Worm (Caenorhabditis elegans) whole organism, L4 larva: Measurements from ENCODE around the gene pqn-80.

Source experiments
- D1046.2 ChIP-seq: fragments of 200-800 bp; sonication (Bioruptor generic); IDR thresholded peaks from 2 replicates; pipeline ENCODE4 v1.3.6; 2022; ENCODE audit warnings: missing genetic modification characterization, missing compliant biosample characterization
- F10B5.3 ChIP-seq: sonication (generic microtip); optimal IDR thresholded peaks from 2 replicates; lab custom pipeline; 2016; ENCODE audit warnings: mild to moderate bottlenecking, missing genetic modification characterization, missing compliant biosample characterization
- F26F4.8 ChIP-seq: fragments of 200-800 bp; sonication (Bioruptor generic); conservative IDR thresholded peaks from 2 replicates; pipeline ENCODE4 v1.3.6; 2022; ENCODE audit warnings: missing genetic modification characterization, missing compliant biosample characterization
- F37D6.2 ChIP-seq: sonication (generic microtip); optimal IDR thresholded peaks from 2 replicates; lab custom pipeline; 2016; ENCODE audit warnings: mild to moderate bottlenecking, missing genetic modification characterization, missing compliant biosample characterization
- F49E8.2 ChIP-seq: sonication (generic microtip); optimal IDR thresholded peaks from 2 replicates; lab custom pipeline; 2016; ENCODE audit warnings: missing compliant biosample characterization, mild to moderate bottlenecking, missing genetic modification characterization, borderline replicate concordance
- R02D3.7 ChIP-seq: fragments of 150-350 bp; sonication (generic microtip); optimal IDR thresholded peaks from 3 replicates; lab custom pipeline; 2014; ENCODE audit warnings: missing biosample characterization, missing genetic modification characterization
- T26A8.4 ChIP-seq: fragments of 200-800 bp; sonication (Bioruptor generic); IDR thresholded peaks from 2 replicates; pipeline ENCODE4 v1.3.6; 2022; ENCODE audit warnings: missing genetic modification characterization, missing compliant biosample characterization
- Y48G9A.11 ChIP-seq: fragments of 200-800 bp; sonication (Bioruptor generic); IDR thresholded peaks from 2 replicates; pipeline ENCODE4 v1.3.6; 2022; ENCODE audit warnings: missing genetic modification reagents, missing genetic modification characterization, missing compliant biosample characterization
- Y75B8A.6 ChIP-seq: fragments of 200-800 bp; sonication (Bioruptor generic); IDR thresholded peaks from 2 replicates; pipeline ENCODE4 v1.3.6; 2022; ENCODE audit warnings: missing genetic modification reagents, missing genetic modification characterization, missing compliant biosample characterization
- ZK546.5 ChIP-seq, 2 experiments: sonication (generic microtip); optimal IDR thresholded peaks; 2 replicates each; lab custom pipeline; 2017; ENCODE audit warnings: missing biosample characterization in 2 of 2, missing genetic modification characterization in 2 of 2
- aly-2 ChIP-seq: sonication (generic microtip); optimal IDR thresholded peaks from 2 replicates; lab custom pipeline; 2018; ENCODE audit warnings: missing biosample characterization, missing genetic modification characterization
- ceh-20 ChIP-seq: fragments of 200-800 bp; sonication (Bioruptor generic); IDR thresholded peaks from 2 replicates; pipeline ENCODE4 v1.3.6; 2022; ENCODE audit warnings: missing genetic modification reagents, missing genetic modification characterization, missing compliant biosample characterization
- ceh-28 ChIP-seq: fragments of 150-350 bp; optimal IDR thresholded peaks from 2 replicates; lab custom pipeline; 2014; ENCODE audit warnings: missing biosample characterization, missing genetic modification reagents, missing genetic modification characterization
- ceh-44 ChIP-seq: fragments of 200-800 bp; sonication (Bioruptor generic); IDR thresholded peaks from 2 replicates; pipeline ENCODE4 v1.3.6; 2022; ENCODE audit warnings: missing genetic modification reagents, missing genetic modification characterization, missing compliant biosample characterization
- ceh-82 ChIP-seq: sonication (generic microtip); optimal IDR thresholded peaks from 2 replicates; lab custom pipeline; 2017; ENCODE audit warnings: missing biosample characterization, missing genetic modification characterization
- cey-2 ChIP-seq: sonication (generic microtip); optimal IDR thresholded peaks from 3 replicates; lab custom pipeline; 2017; ENCODE audit warnings: missing genetic modification characterization, mild to moderate bottlenecking, missing compliant biosample characterization, antibody characterized with exemption, borderline replicate concordance; ENCODE audit not compliant: insufficient read depth
- daf-19 ChIP-seq: fragments of 200-800 bp; sonication (Bioruptor generic); conservative IDR thresholded peaks from 2 replicates; pipeline ENCODE4 v1.3.6; 2022; ENCODE audit warnings: missing genetic modification characterization, missing compliant biosample characterization
- dmd-6 ChIP-seq: fragments of 200-800 bp; sonication (Bioruptor generic); IDR thresholded peaks from 2 replicates; pipeline ENCODE4 v1.3.6; 2022; ENCODE audit warnings: missing genetic modification reagents, missing genetic modification characterization, missing compliant biosample characterization
- dmd-9 ChIP-seq: fragments of 200-800 bp; sonication (Bioruptor generic); IDR thresholded peaks from 2 replicates; pipeline ENCODE4 v1.3.6; 2022; ENCODE audit warnings: missing genetic modification reagents, missing genetic modification characterization, missing compliant biosample characterization
- dpl-1 ChIP-seq: fragments of 150-350 bp; optimal IDR thresholded peaks from 2 replicates; lab custom pipeline; 2014; ENCODE audit warnings: missing biosample characterization, missing genetic modification reagents, missing genetic modification characterization
- dve-1 ChIP-seq: sonication (generic microtip); optimal IDR thresholded peaks from 2 replicates; lab custom pipeline; 2017; ENCODE audit warnings: antibody characterized with exemption, mild to moderate bottlenecking, missing genetic modification characterization, missing compliant biosample characterization; ENCODE audit not compliant: insufficient read depth
- hif-1 ChIP-seq, 2 experiments: sonication (generic microtip); optimal IDR thresholded peaks; 2 replicates each; lab custom pipeline; 2016 to 2017; ENCODE audit warnings: missing compliant biosample characterization in 2 of 2, missing genetic modification characterization in 2 of 2, missing genetic modification reagents in 2 of 2, missing genotype in 2 of 2, mild to moderate bottlenecking in 1 of 2
- hmg-1.1 ChIP-seq: fragments of 200-800 bp; sonication (Bioruptor generic); IDR thresholded peaks from 2 replicates; pipeline ENCODE4 v1.3.6; 2022; ENCODE audit warnings: missing genetic modification reagents, missing genetic modification characterization, missing compliant biosample characterization
- jun-1 ChIP-seq: fragments of 150-350 bp; optimal IDR thresholded peaks from 2 replicates; lab custom pipeline; 2014; ENCODE audit warnings: missing biosample characterization, missing genetic modification reagents, missing genetic modification characterization
- lim-7 ChIP-seq: fragments of 200-800 bp; sonication (Bioruptor generic); IDR thresholded peaks from 2 replicates; pipeline ENCODE4 v1.3.6; 2022; ENCODE audit warnings: missing genetic modification characterization, missing compliant biosample characterization
- lir-3 ChIP-seq: sonication (generic microtip); optimal IDR thresholded peaks from 2 replicates; lab custom pipeline; 2016; ENCODE audit warnings: mild to moderate bottlenecking, missing genetic modification characterization, missing compliant biosample characterization
- lsy-2 ChIP-seq, 2 experiments: fragments of 150-350 bp in 1 of 2; sonication (generic microtip) in 1 of 2; optimal IDR thresholded peaks; 2 replicates each; lab custom pipeline; 2014 to 2017; ENCODE audit warnings: missing biosample characterization in 2 of 2, missing genetic modification characterization in 2 of 2
- madf-5 ChIP-seq, 2 experiments: fragments of 200-800 bp; sonication (Bioruptor generic); IDR thresholded peaks; 2 replicates each; pipeline ENCODE4 v1.3.6; 2022; ENCODE audit warnings: missing compliant biosample characterization in 2 of 2, missing genetic modification characterization in 2 of 2
- madf-9 ChIP-seq: fragments of 200-800 bp; sonication (Bioruptor generic); conservative IDR thresholded peaks from 2 replicates; pipeline ENCODE4 v1.3.6; 2022; ENCODE audit warnings: missing genetic modification reagents, missing genetic modification characterization, missing compliant biosample characterization
- mep-1 ChIP-seq: fragments of 150-350 bp; sonication (generic microtip); optimal IDR thresholded peaks from 3 replicates; lab custom pipeline; 2014; ENCODE audit warnings: missing biosample characterization, missing genetic modification characterization
- mxl-3 ChIP-seq: fragments of 200-800 bp; sonication (Bioruptor generic); optimal IDR thresholded peaks from 2 replicates; lab custom pipeline; 2018; ENCODE audit warnings: mild to moderate bottlenecking, missing genetic modification characterization, missing compliant biosample characterization
- nhr-10 ChIP-seq: fragments of 150-350 bp; optimal IDR thresholded peaks from 2 replicates; lab custom pipeline; 2014; ENCODE audit warnings: missing biosample characterization, missing genetic modification characterization
- nhr-11 ChIP-seq: fragments of 150-350 bp; optimal IDR thresholded peaks from 2 replicates; lab custom pipeline; 2014; ENCODE audit warnings: missing biosample characterization, missing genetic modification characterization
- nhr-111 ChIP-seq: fragments of 200-800 bp; sonication (Bioruptor generic); optimal IDR thresholded peaks from 2 replicates; lab custom pipeline; 2018; ENCODE audit warnings: mild to moderate bottlenecking, missing genetic modification characterization, missing compliant biosample characterization
- nhr-237 ChIP-seq: sonication (generic microtip); optimal IDR thresholded peaks from 2 replicates; lab custom pipeline; 2017; ENCODE audit warnings: missing biosample characterization, missing genetic modification characterization
- nhr-25 ChIP-seq: sonication (generic microtip); optimal IDR thresholded peaks from 2 replicates; lab custom pipeline; 2017; ENCODE audit warnings: missing genetic modification characterization, mild to moderate bottlenecking, missing compliant biosample characterization, antibody characterized with exemption, moderate library complexity, borderline replicate concordance; ENCODE audit not compliant: insufficient read depth
- nhr-28 ChIP-seq: fragments of 150-350 bp; optimal IDR thresholded peaks from 2 replicates; lab custom pipeline; 2014; ENCODE audit warnings: missing biosample characterization, missing genetic modification characterization
- nhr-76 ChIP-seq: fragments of 150-350 bp; optimal IDR thresholded peaks from 2 replicates; lab custom pipeline; 2014; ENCODE audit warnings: missing biosample characterization, missing genetic modification characterization
- nhr-77 ChIP-seq: fragments of 150-350 bp; optimal IDR thresholded peaks from 2 replicates; lab custom pipeline; 2014; ENCODE audit warnings: missing biosample characterization, missing genetic modification characterization
- php-3 ChIP-seq: fragments of 200-800 bp; sonication (Bioruptor generic); IDR thresholded peaks from 2 replicates; pipeline ENCODE4 v1.3.6; 2022; ENCODE audit warnings: missing genetic modification reagents, missing genetic modification characterization, missing compliant biosample characterization
- pqm-1 ChIP-seq: sonication (generic microtip); optimal IDR thresholded peaks from 2 replicates; lab custom pipeline; 2017; ENCODE audit warnings: missing biosample characterization, missing genetic modification characterization
- saeg-2 ChIP-seq: fragments of 200-800 bp; sonication (Bioruptor generic); IDR thresholded peaks from 2 replicates; pipeline ENCODE4 v1.3.6; 2022; ENCODE audit warnings: missing genetic modification reagents, missing genetic modification characterization, missing compliant biosample characterization
- sdz-12 ChIP-seq: fragments of 200-800 bp; sonication (Bioruptor generic); optimal IDR thresholded peaks from 2 replicates; lab custom pipeline; 2018; ENCODE audit warnings: mild to moderate bottlenecking, missing genetic modification characterization, missing compliant biosample characterization
- set-16 ChIP-seq: fragments of 200-800 bp; sonication (Bioruptor generic); IDR thresholded peaks from 2 replicates; pipeline ENCODE4 v1.3.6; 2022; ENCODE audit warnings: missing genetic modification reagents, missing genetic modification characterization, missing compliant biosample characterization
- spr-3 ChIP-seq: fragments of 200-800 bp; sonication (Bioruptor generic); optimal IDR thresholded peaks from 2 replicates; lab custom pipeline; 2018; ENCODE audit warnings: mild to moderate bottlenecking, missing genetic modification characterization, missing compliant biosample characterization
- unc-62 ChIP-seq, 3 experiments: fragments of 150-350 bp in 1 of 3; sonication (generic microtip); optimal IDR thresholded peaks in 2 of 3; peaks in 1 of 3; 1 replicate in 1 of 3; 2 replicates in 2 of 3; lab custom pipeline; 2014 to 2017; ENCODE audit warnings: missing biosample characterization in 3 of 3, missing genetic modification characterization in 3 of 3, missing genetic modification reagents in 3 of 3, missing genotype in 1 of 3
- vab-7 ChIP-seq: fragments of 200-800 bp; sonication (Bioruptor generic); IDR thresholded peaks from 2 replicates; pipeline ENCODE4 v1.3.6; 2022; ENCODE audit warnings: missing genetic modification reagents, missing genetic modification characterization, missing compliant biosample characterization
- zfp-2 ChIP-seq: sonication (generic microtip); optimal IDR thresholded peaks from 2 replicates; lab custom pipeline; 2016; ENCODE audit warnings: mild to moderate bottlenecking, missing genetic modification characterization, missing compliant biosample characterization
- ztf-11 ChIP-seq: fragments of 150-350 bp; optimal IDR thresholded peaks from 2 replicates; lab custom pipeline; 2014; ENCODE audit warnings: missing biosample characterization, missing genetic modification characterization
- ztf-7 ChIP-seq: fragments of 150-350 bp; optimal IDR thresholded peaks from 2 replicates; lab custom pipeline; 2014; ENCODE audit warnings: missing biosample characterization, missing genetic modification characterization

pqn-80 gene

ce11 chrIII:12612519-12612935 is 13.8 kb upstream of the pqn-80 start (continued):
- TF ChIP-seq F10B5.3, result peak; percentile 75
- peak; percentile 96 for TF ChIP-seq T26A8.4 (GFP tag; lab: Robert Waterston, UW)
- peak; percentile 75 for TF ChIP-seq dmd-9
- TF ChIP-seq madf-5 (GFP tag; IDR thresholded peaks at IDR 0.05; lab: Robert Waterston, UW), result no peak
- peak; percentile 96 for TF ChIP-seq jun-1 (tag; lab: Kevin White, UChicago)
- TF ChIP-seq dve-1, result peak; percentile 100
- TF ChIP-seq Y48G9A.11 (GFP tag; lab: Robert Waterston, UW), result no peak
- TF ChIP-seq aly-2, result no peak
- peak; percentile 47 for TF ChIP-seq vab-7 (GFP tag; lab: Robert Waterston, UW)
- TF ChIP-seq mxl-3 (GFP tag; lab: Kevin White, UChicago), result peak; percentile 95
- TF ChIP-seq dmd-6, result peak; percentile 100
- TF ChIP-seq daf-19 (GFP tag; lab: Robert Waterston, UW), result no peak
- TF ChIP-seq ztf-11 (tag; lab: Kevin White, UChicago), result no peak
- 0 out of 2 replicates have a peak, but pooled peaks have one; percentile 32 for TF ChIP-seq lim-7 (GFP tag; lab: Robert Waterston, UW)
- TF ChIP-seq php-3 (GFP tag; lab: Robert Waterston, UW), result peak; percentile 82
- peak; percentile 90 for TF ChIP-seq set-16 (GFP tag; lab: Robert Waterston, UW)
- TF ChIP-seq nhr-11, result peak; percentile 99
- peak; percentile 63 for TF ChIP-seq zfp-2 (tag; lab: Kevin White, UChicago)
- no peak for TF ChIP-seq ceh-82 (tag; lab: Kevin White, UChicago)
- peak; percentile 42 for TF ChIP-seq pqm-1 (tag; lab: Kevin White, UChicago)
- peak; percentile 83 for TF ChIP-seq ztf-7 (tag; lab: Kevin White, UChicago)
- no peak for TF ChIP-seq F49E8.2 (tag; lab: Kevin White, UChicago)
- peak; percentile 97 for TF ChIP-seq nhr-77 (tag; lab: Kevin White, UChicago)
- TF ChIP-seq dpl-1, result peak; percentile 80
- peak; percentile 98 for TF ChIP-seq nhr-25 (tag; lab: Kevin White, UChicago)
- TF ChIP-seq madf-9 (GFP tag; lab: Robert Waterston, UW), result peak; percentile 86
- TF ChIP-seq mep-1 (tag; lab: Kevin White, UChicago), result peak; percentile 98
- peak; percentile 70; the same call in 1 of the 2 replicates for TF ChIP-seq Y75B8A.6 (GFP tag; lab: Robert Waterston, UW)
- TF ChIP-seq D1046.2 (GFP tag; lab: Robert Waterston, UW), result 0 out of 2 replicates have a peak, but pooled peaks have one; percentile 53
- TF ChIP-seq lir-3 (tag; lab: Kevin White, UChicago), result peak; percentile 31
- no peak for TF ChIP-seq F26F4.8 (GFP tag; lab: Robert Waterston, UW)
- TF ChIP-seq saeg-2 (GFP tag; lab: Robert Waterston, UW), result peak; percentile 98
- TF ChIP-seq nhr-111, result no peak
- peak; percentile 85 to 100 for TF ChIP-seq unc-62 (GFP tag; optimal IDR thresholded peaks at IDR 0.05 in 1 of 2; lab: Kevin White, UChicago)
- TF ChIP-seq unc-62 (tag; optimal IDR thresholded peaks at IDR 0.05; lab: Kevin White, UChicago), result peak; percentile 99
- TF ChIP-seq ZK546.5 (tag; optimal IDR thresholded peaks at IDR 0.05; lab: Kevin White, UChicago), result peak in 1 of 2 experiments; percentile 15
- peak; percentile 96 for TF ChIP-seq F37D6.2 (tag; lab: Kevin White, UChicago)
- TF ChIP-seq spr-3 (GFP tag; lab: Kevin White, UChicago), result peak; percentile 52
- TF ChIP-seq hmg-1.1 (GFP tag; lab: Robert Waterston, UW), result peak; percentile 97
- peak; percentile 84 for TF ChIP-seq nhr-76 (tag; lab: Kevin White, UChicago)
- TF ChIP-seq ceh-28, result peak; percentile 75
- peak; percentile 61 to 86 for TF ChIP-seq hif-1 (tag; optimal IDR thresholded peaks at IDR 0.05; lab: Kevin White, UChicago)
- TF ChIP-seq lsy-2 (tag; optimal IDR thresholded peaks at IDR 0.05; lab: Kevin White, UChicago), result peak; percentile 93 to 96
- TF ChIP-seq nhr-237 (tag; lab: Kevin White, UChicago), result peak; percentile 64
- no peak for TF ChIP-seq sdz-12
- peak; percentile 95 for TF ChIP-seq nhr-28 (tag; lab: Kevin White, UChicago)
- TF ChIP-seq cey-2 (tag; lab: Kevin White, UChicago), result peak; percentile 85
- peak; percentile 100 for TF ChIP-seq ceh-20
- no peak for TF ChIP-seq R02D3.7 (tag; lab: Kevin White, UChicago)
- TF ChIP-seq nhr-10 (tag; lab: Kevin White, UChicago), result peak; percentile 98
- TF ChIP-seq ceh-44, result 0 out of 2 replicates have a peak, but pooled peaks have one; percentile 19
